Worm (Caenorhabditis elegans) whole organism, L3 larva: ENCODE results near the gene ttr-18.
"Not testable (repeated sequence)": the region's sequence is repeated elsewhere in the genome, so short reads cannot be mapped to it uniquely, and the experiment has no call there.

ENCODE experiments used
- R02D3.7 ChIP-seq: fragments of 150-350 bp; optimal IDR thresholded peaks from 2 replicates; lab custom pipeline; 2014; ENCODE audit warnings: missing biosample characterization, missing genetic modification characterization
- ZK546.5 ChIP-seq: sonication (generic microtip); optimal IDR thresholded peaks from 2 replicates; lab custom pipeline; 2017; ENCODE audit warnings: missing biosample characterization, missing genetic modification characterization
- aly-2 ChIP-seq: fragments of 150-350 bp; optimal IDR thresholded peaks from 2 replicates; lab custom pipeline; 2014; ENCODE audit warnings: missing biosample characterization, missing genetic modification characterization
- ama-1 ChIP-seq: fragments of 150-350 bp; optimal IDR thresholded peaks from 2 replicates; lab custom pipeline; 2018
- ceh-16 ChIP-seq: sonication (generic microtip); optimal IDR thresholded peaks from 2 replicates; lab custom pipeline; 2017; ENCODE audit warnings: missing biosample characterization, missing genetic modification characterization
- ceh-82 ChIP-seq: fragments of 150-350 bp; optimal IDR thresholded peaks from 2 replicates; lab custom pipeline; 2014; ENCODE audit warnings: missing biosample characterization, missing genetic modification characterization
- ceh-9 ChIP-seq: sonication (generic microtip); optimal IDR thresholded peaks from 2 replicates; lab custom pipeline; 2018; ENCODE audit warnings: missing biosample characterization, missing genetic modification characterization
- daf-12 ChIP-seq: fragments of 150-350 bp; optimal IDR thresholded peaks from 2 replicates; lab custom pipeline; 2014; ENCODE audit warnings: missing biosample characterization, missing genetic modification reagents, missing genetic modification characterization
- egl-27 ChIP-seq: sonication (generic microtip); optimal IDR thresholded peaks from 4 replicates; lab custom pipeline; 2017; ENCODE audit warnings: missing biosample characterization, missing genetic modification reagents, missing genetic modification characterization
- egl-5 ChIP-seq: fragments of 150-350 bp; optimal IDR thresholded peaks from 2 replicates; lab custom pipeline; 2017; ENCODE audit warnings: missing biosample characterization, missing genetic modification reagents, missing genetic modification characterization, inconsistent platforms
- elt-2 ChIP-seq: sonication (generic microtip); optimal IDR thresholded peaks from 2 replicates; lab custom pipeline; 2016; ENCODE audit warnings: missing genetic modification reagents, mild to moderate bottlenecking, missing genetic modification characterization, missing compliant biosample characterization
- eor-1 ChIP-seq, 2 experiments: fragments of 150-350 bp; optimal IDR thresholded peaks; 2 replicates each; lab custom pipeline; 2014 to 2018; ENCODE audit warnings: missing biosample characterization in 2 of 2, missing genetic modification characterization in 2 of 2
- fkh-2 ChIP-seq: fragments of 150-350 bp; optimal IDR thresholded peaks from 2 replicates; lab custom pipeline; 2014; ENCODE audit warnings: missing biosample characterization, missing genetic modification reagents, missing genetic modification characterization
- fos-1 ChIP-seq: fragments of 150-350 bp; optimal IDR thresholded peaks from 2 replicates; lab custom pipeline; 2014; ENCODE audit warnings: missing biosample characterization, missing genetic modification characterization
- hmg-11 ChIP-seq: sonication (generic microtip); optimal IDR thresholded peaks from 2 replicates; lab custom pipeline; 2016; ENCODE audit warnings: missing genetic modification characterization, missing compliant biosample characterization
- jun-1 ChIP-seq: fragments of 150-350 bp; optimal IDR thresholded peaks from 2 replicates; lab custom pipeline; 2014; ENCODE audit warnings: missing biosample characterization, missing genetic modification reagents, missing genetic modification characterization
- lin-15B ChIP-seq: fragments of 150-350 bp; optimal IDR thresholded peaks from 2 replicates; lab custom pipeline; 2014; ENCODE audit warnings: missing biosample characterization, missing genetic modification characterization
- lin-39 ChIP-seq: fragments of 150-350 bp; optimal IDR thresholded peaks from 2 replicates; lab custom pipeline; 2018; ENCODE audit warnings: missing biosample characterization, missing genetic modification reagents, missing genetic modification characterization
- lsy-12 ChIP-seq: sonication (generic microtip); optimal IDR thresholded peaks from 2 replicates; lab custom pipeline; 2016; ENCODE audit warnings: mild to moderate bottlenecking, missing genetic modification characterization, missing compliant biosample characterization
- mdl-1 ChIP-seq: fragments of 150-350 bp; optimal IDR thresholded peaks from 2 replicates; lab custom pipeline; 2014; ENCODE audit warnings: missing biosample characterization, missing genetic modification characterization
- mml-1 ChIP-seq: fragments of 150-350 bp; sonication (generic microtip); optimal IDR thresholded peaks from 3 replicates; lab custom pipeline; 2014; ENCODE audit warnings: missing biosample characterization, missing genetic modification characterization
- nfya-1 ChIP-seq: sonication (generic microtip); optimal IDR thresholded peaks from 2 replicates; lab custom pipeline; 2017; ENCODE audit warnings: missing genetic modification characterization, mild to moderate bottlenecking, missing compliant biosample characterization, antibody characterized with exemption, moderate library complexity; ENCODE audit not compliant: insufficient read depth
- nhr-11 ChIP-seq: fragments of 150-350 bp; optimal IDR thresholded peaks from 2 replicates; lab custom pipeline; 2014; ENCODE audit warnings: missing biosample characterization, missing genetic modification characterization
- nhr-12 ChIP-seq: fragments of 150-350 bp; optimal IDR thresholded peaks from 2 replicates; lab custom pipeline; 2014; ENCODE audit warnings: missing biosample characterization, missing genetic modification characterization
- nhr-25 ChIP-seq: sonication (generic microtip); optimal IDR thresholded peaks from 2 replicates; lab custom pipeline; 2017; ENCODE audit warnings: missing biosample characterization, missing genetic modification characterization
- nhr-28 ChIP-seq: fragments of 150-350 bp; optimal IDR thresholded peaks from 2 replicates; lab custom pipeline; 2014; ENCODE audit warnings: missing biosample characterization, missing genetic modification characterization
- nhr-43 ChIP-seq: sonication (generic microtip); optimal IDR thresholded peaks from 2 replicates; lab custom pipeline; 2016; ENCODE audit warnings: mild to moderate bottlenecking, missing genetic modification characterization, missing compliant biosample characterization; ENCODE audit not compliant: poor library complexity, severe bottlenecking
- nhr-67 ChIP-seq: fragments of 150-350 bp; optimal IDR thresholded peaks from 2 replicates; lab custom pipeline; 2014; ENCODE audit warnings: missing biosample characterization, missing genetic modification characterization
- nhr-76 ChIP-seq: fragments of 150-350 bp; sonication (generic microtip); optimal IDR thresholded peaks from 5 replicates; lab custom pipeline; 2014; ENCODE audit warnings: missing biosample characterization, missing genetic modification characterization
- nhr-77 ChIP-seq: fragments of 150-350 bp; optimal IDR thresholded peaks from 2 replicates; lab custom pipeline; 2014; ENCODE audit warnings: missing biosample characterization, missing genetic modification characterization
- pha-4 ChIP-seq: fragments of 150-350 bp; optimal IDR thresholded peaks from 2 replicates; lab custom pipeline; 2014; ENCODE audit warnings: missing biosample characterization, missing genetic modification reagents, missing genetic modification characterization
- pqm-1 ChIP-seq: fragments of 150-350 bp; optimal IDR thresholded peaks from 2 replicates; lab custom pipeline; 2017; ENCODE audit warnings: missing biosample characterization, missing genetic modification characterization, inconsistent platforms
- sea-2 ChIP-seq: fragments of 150-350 bp; sonication (generic microtip); optimal IDR thresholded peaks from 4 replicates; lab custom pipeline; 2014; ENCODE audit warnings: missing biosample characterization, missing genetic modification reagents, missing genetic modification characterization
- skn-1 ChIP-seq: fragments of 150-350 bp; optimal IDR thresholded peaks from 2 replicates; lab custom pipeline; 2014; ENCODE audit warnings: missing biosample characterization, missing genetic modification characterization
- snpc-4 ChIP-seq: fragments of 150-350 bp; optimal IDR thresholded peaks from 2 replicates; lab custom pipeline; 2014; ENCODE audit warnings: missing biosample characterization, missing genetic modification characterization
- tbx-2 ChIP-seq: sonication (generic microtip); optimal IDR thresholded peaks from 2 replicates; lab custom pipeline; 2016; ENCODE audit warnings: mild to moderate bottlenecking, missing genetic modification characterization, missing compliant biosample characterization
- unc-39 ChIP-seq: sonication (generic microtip); optimal IDR thresholded peaks from 4 replicates; lab custom pipeline; 2017; ENCODE audit warnings: missing biosample characterization, missing genetic modification characterization
- unc-62 ChIP-seq: fragments of 150-350 bp; sonication (generic microtip); optimal IDR thresholded peaks from 4 replicates; lab custom pipeline; 2014; ENCODE audit warnings: missing biosample characterization, missing genetic modification reagents, missing genetic modification characterization
- zag-1 ChIP-seq: fragments of 150-350 bp; optimal IDR thresholded peaks from 2 replicates; lab custom pipeline; 2014; ENCODE audit warnings: missing biosample characterization, missing genetic modification characterization
- ztf-11 ChIP-seq: fragments of 150-350 bp; optimal IDR thresholded peaks from 2 replicates; lab custom pipeline; 2014; ENCODE audit warnings: missing biosample characterization, missing genetic modification characterization
- ztf-4 ChIP-seq: fragments of 150-350 bp; optimal IDR thresholded peaks from 2 replicates; lab custom pipeline; 2014; ENCODE audit warnings: missing biosample characterization, missing genetic modification characterization

Gene ttr-18

DNA sequence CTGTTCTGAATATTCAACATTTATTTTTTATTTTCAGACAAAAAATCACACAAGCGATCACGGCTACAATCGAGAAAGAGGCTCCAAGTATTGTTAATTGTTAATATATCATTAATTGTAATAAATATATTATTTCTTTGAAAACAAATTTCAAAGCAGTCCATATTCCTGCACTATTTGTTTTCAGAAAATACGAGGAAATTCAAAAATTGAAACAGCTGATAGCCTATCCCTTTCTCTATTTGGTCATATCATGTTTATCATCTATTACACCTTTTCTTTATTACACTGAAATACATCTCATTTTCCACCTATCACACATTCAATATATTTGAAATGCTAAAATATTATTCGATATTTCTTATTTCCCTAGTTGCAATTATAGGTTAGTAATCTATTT is 41.6 kb downstream of the ttr-18 start, which contains the start of gene W02B12.13:
Gene W02B12.13 (plus strand): TSS at position 301 of the 400 bp plus-strand sequence.
- no peak for TF ChIP-seq daf-12 (tag; lab: Kevin White, UChicago)
- TF ChIP-seq jun-1 (tag; lab: Kevin White, UChicago): no peak
- no peak for TF ChIP-seq ZK546.5 (tag; lab: Kevin White, UChicago)
- TF ChIP-seq nhr-67 (tag; lab: Kevin White, UChicago): no peak
- TF ChIP-seq zag-1 (tag; lab: Kevin White, UChicago): no peak
- no peak for TF ChIP-seq hmg-11 (tag; lab: Kevin White, UChicago)
- no peak for TF ChIP-seq mdl-1 (tag; lab: Kevin White, UChicago)
- TF ChIP-seq sea-2 (GFP tag; lab: Kevin White, UChicago): no peak
- no peak for TF ChIP-seq tbx-2 (tag; lab: Kevin White, UChicago)
- TF ChIP-seq nhr-43: no peak
- TF ChIP-seq unc-39: no peak
- no peak for TF ChIP-seq ama-1 (lab: Kevin White, UChicago)
- no peak for TF ChIP-seq ceh-9

DNA sequence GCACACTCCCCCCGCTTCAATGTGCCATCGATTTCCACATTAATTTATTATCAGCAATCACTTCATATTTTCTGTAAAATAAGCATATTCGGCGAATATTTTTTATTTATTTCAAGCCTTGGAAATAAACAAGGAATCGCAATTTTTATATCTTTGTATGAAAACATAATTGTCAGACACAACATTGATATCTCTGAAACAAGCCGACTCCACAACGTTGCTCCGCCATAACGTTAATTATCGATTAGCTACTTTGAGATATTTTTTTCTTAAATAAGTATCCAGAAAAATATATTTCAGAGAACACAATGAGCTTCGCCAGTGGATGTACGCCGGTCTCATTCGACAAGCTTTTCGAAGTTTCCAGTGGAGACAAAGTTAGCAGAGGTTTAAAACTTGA is 42.7 kb downstream of the ttr-18 start, which contains the start of gene adbp-1:
Gene adbp-1 (plus strand): TSS at position 301 of the 400 bp plus-strand sequence.
- TF ChIP-seq nhr-67 (tag; lab: Kevin White, UChicago) (no peak), elt-2 (tag; lab: Kevin White, UChicago) (no peak), pqm-1 (tag; lab: Kevin White, UChicago) (no peak), aly-2 (tag; lab: Kevin White, UChicago) (no peak), ama-1 (lab: Kevin White, UChicago) (no peak), daf-12 (tag; lab: Kevin White, UChicago) (no peak), skn-1 (tag; lab: Kevin White, UChicago) (no peak), snpc-4 (tag; lab: Kevin White, UChicago) (no peak), lin-15B (no peak), nfya-1 (no peak), unc-62 (GFP tag; lab: Kevin White, UChicago) (no peak), egl-5 (tag; lab: Kevin White, UChicago) (no peak)

DNA sequence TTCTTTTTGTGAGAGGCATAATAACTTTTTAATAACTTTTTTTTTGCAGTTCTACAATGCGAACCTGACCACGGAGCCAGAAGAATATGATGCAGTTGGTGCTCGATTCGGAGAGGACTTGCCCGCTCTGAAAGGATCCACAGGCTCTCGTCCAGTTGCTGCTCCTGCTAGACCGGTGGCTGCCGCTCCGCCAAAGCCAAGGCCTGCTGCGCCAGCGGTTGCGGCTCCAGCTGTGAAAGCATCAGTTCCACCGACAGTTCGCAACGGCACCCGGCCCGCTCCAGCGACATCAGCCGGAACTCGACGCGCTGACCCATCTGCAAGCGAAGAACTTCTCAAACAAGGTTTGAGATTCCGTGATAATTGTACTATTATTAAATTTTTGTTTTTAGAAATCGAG is 43.4 kb downstream of the ttr-18 start:
- TF ChIP-seq sea-2 (GFP tag; lab: Kevin White, UChicago) (no peak), mdl-1 (tag; lab: Kevin White, UChicago) (no peak), eor-1 (tag; optimal IDR thresholded peaks at IDR 0.05; lab: Kevin White, UChicago) (no peak), fos-1 (tag; lab: Kevin White, UChicago) (no peak), pha-4 (tag; lab: Kevin White, UChicago) (no peak), R02D3.7 (tag; lab: Kevin White, UChicago) (no peak), zag-1 (tag; lab: Kevin White, UChicago) (no peak), aly-2 (tag; lab: Kevin White, UChicago) (no peak), nhr-12 (tag; lab: Kevin White, UChicago) (no peak)

DNA sequence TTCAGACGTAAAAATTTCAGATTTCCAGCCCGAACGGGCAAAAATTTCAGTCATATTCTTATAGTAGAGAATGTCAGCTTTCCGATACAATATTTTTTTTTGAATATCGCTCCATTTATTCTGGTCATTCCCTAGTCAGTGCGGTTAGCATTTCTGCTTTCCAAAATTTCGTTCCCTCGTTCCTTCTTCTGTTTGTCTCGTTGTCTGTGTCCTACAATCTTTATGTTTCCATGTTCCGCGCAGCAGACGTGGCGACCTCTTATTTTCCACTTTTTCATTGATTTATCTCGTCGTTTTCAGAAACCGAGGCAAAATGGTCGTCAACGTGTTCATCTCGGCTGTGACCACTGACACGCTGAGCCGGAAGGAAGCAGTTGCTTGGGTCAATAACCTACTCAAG is 44.1 kb downstream of the ttr-18 start, which contains the start of gene ebp-2:
Gene ebp-2 (plus strand): TSS at position 301 of the 400 bp plus-strand sequence.
- TF ChIP-seq ztf-4, aly-2, pqm-1 (tag; lab: Kevin White, UChicago): not testable (repeated sequence)

DNA sequence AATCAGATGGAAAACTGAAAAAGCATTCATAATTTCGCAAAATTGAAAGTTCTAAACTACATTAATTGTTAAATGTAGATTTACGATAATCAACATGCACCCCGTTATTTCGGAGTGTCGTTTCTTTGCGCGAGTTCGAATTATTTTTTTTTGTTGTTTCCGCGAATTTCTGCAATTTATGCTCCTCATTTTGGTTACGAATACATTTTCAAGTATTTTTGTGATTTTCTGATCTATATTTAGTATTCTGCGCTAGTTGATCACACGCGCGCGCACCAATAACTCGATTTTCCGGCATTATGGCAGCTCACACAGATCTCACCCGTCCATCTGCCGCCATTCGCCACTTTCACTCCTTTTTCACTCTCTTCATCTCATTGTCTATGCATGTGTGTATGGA is 46.3 kb downstream of the ttr-18 start, which contains the start of gene VW02B12L.2:
Gene VW02B12L.2 (minus strand): TSS at position 65 of the 400 bp plus-strand sequence.
- TF ChIP-seq R02D3.7 (tag; lab: Kevin White, UChicago): peak; percentile 85
- no peak for TF ChIP-seq fkh-2 (tag; lab: Kevin White, UChicago)
- TF ChIP-seq unc-62 (GFP tag; lab: Kevin White, UChicago): no peak
- no peak for TF ChIP-seq nhr-77 (tag; lab: Kevin White, UChicago)
- peak; percentile 67 for TF ChIP-seq lin-39
- TF ChIP-seq pqm-1 (tag; lab: Kevin White, UChicago): no peak
- no peak for TF ChIP-seq hmg-11 (tag; lab: Kevin White, UChicago)
- TF ChIP-seq ztf-11 (tag; lab: Kevin White, UChicago): no peak
- no peak for TF ChIP-seq lsy-12 (tag; lab: Kevin White, UChicago)
- TF ChIP-seq egl-27 (tag; lab: Kevin White, UChicago): no peak
- TF ChIP-seq nhr-76 (tag; lab: Kevin White, UChicago): no peak
- no peak for TF ChIP-seq ama-1 (lab: Kevin White, UChicago)
- TF ChIP-seq snpc-4 (tag; lab: Kevin White, UChicago): no peak
- no peak for TF ChIP-seq nhr-43
- no peak for TF ChIP-seq nhr-12 (tag; lab: Kevin White, UChicago)
- TF ChIP-seq ztf-4 (tag; lab: Kevin White, UChicago): no peak
- no peak for TF ChIP-seq mdl-1 (tag; lab: Kevin White, UChicago)
- no peak for TF ChIP-seq ceh-82 (tag; lab: Kevin White, UChicago)
- TF ChIP-seq pha-4 (tag; lab: Kevin White, UChicago): no peak
- TF ChIP-seq nhr-11 (tag; lab: Kevin White, UChicago): no peak
- no peak for TF ChIP-seq ceh-16 (tag; lab: Kevin White, UChicago)
- peak; percentile 46 for TF ChIP-seq lin-15B
- TF ChIP-seq elt-2 (tag; lab: Kevin White, UChicago): no peak
- peak; percentile 17 for TF ChIP-seq nhr-25 (tag; lab: Kevin White, UChicago)
- no peak for TF ChIP-seq tbx-2 (tag; lab: Kevin White, UChicago)
- no peak for TF ChIP-seq sea-2 (GFP tag; lab: Kevin White, UChicago)
- TF ChIP-seq daf-12 (tag; lab: Kevin White, UChicago): no peak
- no peak for TF ChIP-seq mml-1
- TF ChIP-seq nhr-67 (tag; lab: Kevin White, UChicago): no peak
- TF ChIP-seq unc-39: no peak
- TF ChIP-seq egl-5 (tag; lab: Kevin White, UChicago): no peak
- no peak for TF ChIP-seq nhr-28
- TF ChIP-seq ceh-9: no peak
- no peak for TF ChIP-seq jun-1 (tag; lab: Kevin White, UChicago)
